Fruit fly (Drosophila melanogaster) whole organism, prepupa: ENCODE results near the gene Rpn1.

Experiments
- Blimp-1 ChIP-seq: fragments of 200-800 bp; sonication (Bioruptor generic); optimal IDR thresholded peaks from 3 replicates; lab custom pipeline; 2017; ENCODE audit warnings: missing biosample characterization, missing genetic modification characterization, mild to moderate bottlenecking, moderate library complexity, missing genetic modification reagents
- CG34406 ChIP-seq: fragments of 200-800 bp; sonication (Bioruptor generic); optimal IDR thresholded peaks from 3 replicates; lab custom pipeline; 2016; ENCODE audit warnings: missing biosample characterization, missing genetic modification characterization
- CG6792 ChIP-seq: fragments of 200-800 bp; sonication (Bioruptor generic); optimal IDR thresholded peaks from 3 replicates; lab custom pipeline; 2016; ENCODE audit warnings: missing biosample characterization, missing genetic modification characterization
- CG8319 ChIP-seq: fragments of 200-800 bp; sonication (Bioruptor generic); optimal IDR thresholded peaks from 3 replicates; lab custom pipeline; 2016; ENCODE audit warnings: missing biosample characterization, missing genetic modification characterization
- Lpt ChIP-seq: fragments of 200-800 bp; sonication (Bioruptor generic); optimal IDR thresholded peaks from 3 replicates; lab custom pipeline; 2016; ENCODE audit warnings: missing biosample characterization, missing genetic modification characterization
- OdsH ChIP-seq: fragments of 200-800 bp; sonication (Bioruptor generic); optimal IDR thresholded peaks from 3 replicates; lab custom pipeline; 2016; ENCODE audit warnings: missing biosample characterization, missing genetic modification characterization
- Smox ChIP-seq: fragments of 200-800 bp; sonication (Bioruptor generic); optimal IDR thresholded peaks from 3 replicates; lab custom pipeline; 2016; ENCODE audit warnings: missing biosample characterization, missing genetic modification characterization
- eg ChIP-seq: fragments of 200-800 bp; sonication (Bioruptor generic); IDR thresholded peaks from 3 replicates; pipeline ENCODE4 v1.3.6; 2022; ENCODE audit warnings: missing biosample characterization, missing genetic modification characterization
- spab ChIP-seq: fragments of 200-800 bp; sonication (Bioruptor generic); optimal IDR thresholded peaks from 2 replicates; lab custom pipeline; 2017; ENCODE audit warnings: missing biosample characterization, mild to moderate bottlenecking, missing genetic modification characterization, missing genetic modification reagents

- TF ChIP-seq OdsH (GFP tag; lab: Kevin White, UChicago) (no peak), Smox (GFP tag; lab: Kevin White, UChicago) (no peak), CG34406 (GFP tag; lab: Kevin White, UChicago) (no peak), eg (GFP tag; lab: Robert Waterston, UW) (no peak), Blimp-1 (GFP tag; lab: Kevin White, UChicago) (no peak), spab (GFP tag; lab: Kevin White, UChicago) (no peak), CG6792 (no peak), Lpt (no peak), CG8319 (GFP tag; lab: Kevin White, UChicago) (no peak)
Observed at dm6 chr3L:19951035-19951434, 36.2 kb downstream of the Rpn1 start, which contains the start of gene CG32219.
